Worm (Caenorhabditis elegans) whole organism, mixed stage, embryonic: ENCODE results near the gene C44B7.5.
A peak's percentile ranks its signal among the peaks of the same experiment; 100 is the strongest.

Source experiments
- blmp-1 ChIP-seq: fragments of 150-350 bp; optimal IDR thresholded peaks from 2 replicates; lab custom pipeline; 2014; ENCODE audit warnings: missing biosample characterization, missing genetic modification characterization
- ceh-39 ChIP-seq: fragments of 150-350 bp; optimal IDR thresholded peaks from 2 replicates; lab custom pipeline; 2014; ENCODE audit warnings: missing biosample characterization, missing genetic modification characterization
- ceh-43 ChIP-seq: fragments of 200-800 bp; sonication (Bioruptor generic); optimal IDR thresholded peaks from 2 replicates; lab custom pipeline; 2018; ENCODE audit warnings: mild to moderate bottlenecking, missing genetic modification characterization, moderate library complexity, missing compliant biosample characterization
- ceh-83 ChIP-seq: fragments of 200-800 bp; sonication (Bioruptor generic); optimal IDR thresholded peaks from 2 replicates; lab custom pipeline; 2018; ENCODE audit warnings: mild to moderate bottlenecking, missing genetic modification characterization, missing compliant biosample characterization
- cnd-1 ChIP-seq: fragments of 200-800 bp; sonication (Bioruptor generic); optimal IDR thresholded peaks from 2 replicates; lab custom pipeline; 2018; ENCODE audit warnings: mild to moderate bottlenecking, missing genetic modification characterization, missing compliant biosample characterization
- drap-1 ChIP-seq: fragments of 200-800 bp; sonication (Bioruptor generic); optimal IDR thresholded peaks from 3 replicates; lab custom pipeline; 2018; ENCODE audit warnings: mild to moderate bottlenecking, missing genetic modification characterization, missing compliant biosample characterization
- elt-1 ChIP-seq: sonication (generic microtip); optimal IDR thresholded peaks from 2 replicates; lab custom pipeline; 2017; ENCODE audit warnings: missing genetic modification characterization, mild to moderate bottlenecking, missing compliant biosample characterization, antibody characterized with exemption, moderate library complexity, borderline replicate concordance; ENCODE audit not compliant: insufficient read depth
- elt-3 ChIP-seq: fragments of 150-350 bp; optimal IDR thresholded peaks from 2 replicates; lab custom pipeline; 2014; ENCODE audit warnings: missing biosample characterization, missing genetic modification characterization
- flh-1 ChIP-seq: fragments of 200-800 bp; sonication (Bioruptor generic); optimal IDR thresholded peaks from 2 replicates; lab custom pipeline; 2018; ENCODE audit warnings: mild to moderate bottlenecking, missing genetic modification characterization, moderate library complexity, missing compliant biosample characterization
- ham-2 ChIP-seq: fragments of 200-800 bp; sonication (Bioruptor generic); optimal IDR thresholded peaks from 2 replicates; lab custom pipeline; 2018; ENCODE audit warnings: mild to moderate bottlenecking, missing genetic modification characterization, missing compliant biosample characterization
- hlh-1 ChIP-seq: fragments of 150-350 bp; optimal IDR thresholded peaks from 2 replicates; lab custom pipeline; 2014; ENCODE audit warnings: missing biosample characterization, missing genetic modification reagents, missing genetic modification characterization
- lin-13 ChIP-seq: fragments of 150-350 bp; optimal IDR thresholded peaks from 2 replicates; lab custom pipeline; 2014; ENCODE audit warnings: missing biosample characterization, missing genetic modification characterization
- lin-32 ChIP-seq: fragments of 200-800 bp; sonication (Bioruptor generic); optimal IDR thresholded peaks from 2 replicates; lab custom pipeline; 2018; ENCODE audit warnings: mild to moderate bottlenecking, missing genetic modification characterization, missing compliant biosample characterization
- lsy-2 ChIP-seq: fragments of 150-350 bp; optimal IDR thresholded peaks from 2 replicates; lab custom pipeline; 2014; ENCODE audit warnings: missing biosample characterization, missing genetic modification characterization
- mab-5 ChIP-seq: fragments of 150-350 bp; optimal IDR thresholded peaks from 2 replicates; lab custom pipeline; 2014; ENCODE audit warnings: missing biosample characterization, missing genetic modification characterization
- mls-2 ChIP-seq: sonication (generic microtip); optimal IDR thresholded peaks from 2 replicates; lab custom pipeline; 2016; ENCODE audit warnings: mild to moderate bottlenecking, missing genetic modification characterization, moderate library complexity, missing compliant biosample characterization
- nhr-12 ChIP-seq: fragments of 150-350 bp; optimal IDR thresholded peaks from 2 replicates; lab custom pipeline; 2014; ENCODE audit warnings: missing biosample characterization, missing genetic modification characterization
- nhr-2 ChIP-seq: fragments of 150-350 bp; optimal IDR thresholded peaks from 2 replicates; lab custom pipeline; 2014; ENCODE audit warnings: missing biosample characterization, missing genetic modification characterization
- nhr-237 ChIP-seq: fragments of 150-350 bp; optimal IDR thresholded peaks from 2 replicates; lab custom pipeline; 2014; ENCODE audit warnings: missing biosample characterization, missing genetic modification characterization
- nhr-28 ChIP-seq: fragments of 150-350 bp; optimal IDR thresholded peaks from 2 replicates; lab custom pipeline; 2014; ENCODE audit warnings: missing biosample characterization, missing genetic modification characterization
- nhr-76 ChIP-seq: sonication (generic microtip); optimal IDR thresholded peaks from 2 replicates; lab custom pipeline; 2017; ENCODE audit warnings: missing biosample characterization, missing genetic modification characterization
- pha-4 ChIP-seq: fragments of 150-350 bp; optimal IDR thresholded peaks from 2 replicates; lab custom pipeline; 2018; ENCODE audit warnings: missing biosample characterization, missing genetic modification reagents, missing genetic modification characterization
- sem-2 ChIP-seq: fragments of 200-800 bp; sonication (Bioruptor generic); optimal IDR thresholded peaks from 2 replicates; lab custom pipeline; 2018; ENCODE audit warnings: mild to moderate bottlenecking, missing genetic modification characterization, missing compliant biosample characterization
- snpc-4 ChIP-seq: fragments of 150-350 bp; optimal IDR thresholded peaks from 2 replicates; lab custom pipeline; 2014; ENCODE audit warnings: missing biosample characterization, missing genetic modification characterization
- tbx-8 ChIP-seq: fragments of 200-800 bp; sonication (Bioruptor generic); optimal IDR thresholded peaks from 2 replicates; lab custom pipeline; 2018; ENCODE audit warnings: mild to moderate bottlenecking, missing genetic modification characterization, moderate library complexity, missing compliant biosample characterization
- unc-120 ChIP-seq: sonication (generic microtip); optimal IDR thresholded peaks from 2 replicates; lab custom pipeline; 2017; ENCODE audit warnings: missing genetic modification characterization, missing compliant biosample characterization; ENCODE audit not compliant: poor library complexity, severe bottlenecking
- unc-39 ChIP-seq: fragments of 150-350 bp; optimal IDR thresholded peaks from 2 replicates; lab custom pipeline; 2014; ENCODE audit warnings: missing biosample characterization, missing genetic modification characterization
- unc-62 ChIP-seq: fragments of 150-350 bp; optimal IDR thresholded peaks from 2 replicates; lab custom pipeline; 2014; ENCODE audit warnings: missing biosample characterization, missing genetic modification reagents, missing genetic modification characterization
- zip-8 ChIP-seq: fragments of 150-350 bp; optimal IDR thresholded peaks from 2 replicates; lab custom pipeline; 2014; ENCODE audit warnings: missing biosample characterization, missing genetic modification characterization
- ztf-11 ChIP-seq: fragments of 150-350 bp; optimal IDR thresholded peaks from 2 replicates; lab custom pipeline; 2014; ENCODE audit warnings: missing biosample characterization, missing genetic modification characterization

C44B7.5 gene

ce11 chrII:6893589-6894245 lies 21.3 kb upstream of the C44B7.5 start, which contains the start of gene adal-1:
Gene adal-1 (minus strand): TSS chrII:6893639.
- TF ChIP-seq ceh-43 (no peak), lin-32 (GFP tag; lab: Kevin White, UChicago) (no peak), lsy-2 (peak; percentile 61), ceh-39 (no peak)
- TF ChIP-seq, all 35 proteins: peak for 1

ce11 chrII:6891838-6892237 lies 19.4 kb upstream of the C44B7.5 start:
- TF ChIP-seq nhr-2 (tag; lab: Kevin White, UChicago): no peak
- peak; percentile 83 for TF ChIP-seq hlh-1
- TF ChIP-seq flh-1 (GFP tag; lab: Kevin White, UChicago): no peak
- TF ChIP-seq pha-4 (tag; lab: Kevin White, UChicago): no peak
- TF ChIP-seq ham-2 (GFP tag; lab: Kevin White, UChicago): no peak

- TF ChIP-seq mab-5 (tag; lab: Kevin White, UChicago): no peak
- no peak for TF ChIP-seq snpc-4 (tag; lab: Kevin White, UChicago)
- no peak for TF ChIP-seq nhr-28 (tag; lab: Kevin White, UChicago)
- TF ChIP-seq drap-1 (GFP tag; lab: Kevin White, UChicago): no peak
- no peak for TF ChIP-seq mls-2
- no peak for TF ChIP-seq lin-32 (GFP tag; lab: Kevin White, UChicago)
- TF ChIP-seq elt-1 (tag; lab: Kevin White, UChicago): no peak
- no peak for TF ChIP-seq unc-39
- TF ChIP-seq ceh-43: no peak
- TF ChIP-seq nhr-76 (tag; lab: Kevin White, UChicago): no peak
- TF ChIP-seq, all 35 proteins: peak for 0
Measured at ce11 chrII:6891176-6891575, 18.8 kb upstream of the C44B7.5 start.

- TF ChIP-seq nhr-2 (tag; lab: Kevin White, UChicago) (no peak), zip-8 (tag; lab: Kevin White, UChicago) (no peak), mab-5 (tag; lab: Kevin White, UChicago) (no peak)
Measured at ce11 chrII:6890095-6890494, 17.7 kb upstream of the C44B7.5 start, which contains the start of gene acer-1. Gene acer-1 (minus strand): TSS chrII:6890400.

ce11 chrII:6889580-6889922 lies 17.2 kb upstream of the C44B7.5 start:
- TF ChIP-seq hlh-1 (no peak), snpc-4 (tag; lab: Kevin White, UChicago) (no peak), mab-5 (tag; lab: Kevin White, UChicago) (no peak), nhr-237 (no peak), lin-32 (GFP tag; lab: Kevin White, UChicago) (no peak), flh-1 (GFP tag; lab: Kevin White, UChicago) (no peak), tbx-8 (no peak), unc-62 (GFP tag; lab: Kevin White, UChicago) (no peak), lin-13 (tag; lab: Kevin White, UChicago) (no peak), ztf-11 (no peak), blmp-1 (no peak), unc-39 (no peak), nhr-2 (tag; lab: Kevin White, UChicago) (no peak), ceh-43 (no peak), mls-2 (no peak), nhr-76 (tag; lab: Kevin White, UChicago) (no peak), zip-8 (tag; lab: Kevin White, UChicago) (no peak), nhr-12 (tag; lab: Kevin White, UChicago) (no peak), drap-1 (GFP tag; lab: Kevin White, UChicago) (no peak), elt-1 (tag; lab: Kevin White, UChicago) (no peak)
- TF ChIP-seq, all 35 proteins: peak for 0

ce11 chrII:6888661-6889579 lies 16.5 kb upstream of the C44B7.5 start:
- TF ChIP-seq nhr-28 (tag; lab: Kevin White, UChicago): no peak
- no peak for TF ChIP-seq unc-120 (tag; lab: Kevin White, UChicago)
- TF ChIP-seq nhr-76 (tag; lab: Kevin White, UChicago): no peak
- no peak for TF ChIP-seq elt-3
- no peak for TF ChIP-seq sem-2 (GFP tag; lab: Kevin White, UChicago)
- no peak for TF ChIP-seq cnd-1 (tag; lab: Kevin White, UChicago)
- TF ChIP-seq nhr-2 (tag; lab: Kevin White, UChicago): no peak
- TF ChIP-seq ztf-11: no peak
- TF ChIP-seq ceh-83 (GFP tag; lab: Kevin White, UChicago): no peak
- TF ChIP-seq pha-4 (tag; lab: Kevin White, UChicago): no peak
- no peak for TF ChIP-seq zip-8 (tag; lab: Kevin White, UChicago)
- no peak for TF ChIP-seq mab-5 (tag; lab: Kevin White, UChicago)
- TF ChIP-seq ceh-43: no peak
